Worm (Caenorhabditis elegans) whole organism, early embryonic: ENCODE measurements around the gene fbxb-2.

Experiments used
- ama-1 ChIP-seq: fragments of 150-350 bp; optimal IDR thresholded peaks from 2 replicates; lab custom pipeline; 2014
- pes-1 ChIP-seq: fragments of 200-800 bp; sonication (Bioruptor generic); IDR thresholded peaks from 2 replicates; pipeline ENCODE4 v1.3.6; 2022; ENCODE audit warnings: missing genetic modification reagents, missing genetic modification characterization, missing compliant biosample characterization

DNA sequence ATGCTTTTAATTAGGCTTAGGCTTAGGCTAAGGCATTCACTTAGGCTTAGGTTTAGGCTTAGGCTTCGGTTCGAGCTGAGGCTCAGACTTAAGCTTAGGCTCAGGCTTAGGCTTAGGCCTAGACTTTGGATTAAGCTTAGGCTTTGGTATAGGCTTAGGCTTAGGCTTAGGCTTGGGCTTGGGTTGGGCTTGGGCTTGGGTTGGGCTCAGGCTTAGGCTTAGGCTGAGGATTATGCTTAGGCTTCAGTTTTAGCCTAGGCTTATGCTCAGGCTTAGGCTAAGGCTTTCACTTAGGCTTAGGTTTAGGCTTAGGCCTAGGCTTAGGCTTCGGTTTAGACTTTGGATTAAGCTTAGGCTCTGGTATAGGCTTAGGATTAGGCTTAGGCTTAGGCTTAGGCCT is 5.9 kb downstream of the fbxb-2 start:
- TF ChIP-seq ama-1 (lab: Kevin White, UChicago) (no peak), pes-1 (GFP tag; lab: Robert Waterston, UW) (no peak)
